Worm (Caenorhabditis elegans) whole organism, L3 larva: ENCODE measurements around the gene clec-251.

Experiments used
- R02D3.7 ChIP-seq: fragments of 150-350 bp; optimal IDR thresholded peaks from 2 replicates; lab custom pipeline; 2014; ENCODE audit warnings: missing biosample characterization, missing genetic modification characterization
- ceh-9 ChIP-seq: sonication (generic microtip); optimal IDR thresholded peaks from 2 replicates; lab custom pipeline; 2018; ENCODE audit warnings: missing biosample characterization, missing genetic modification characterization
- elt-2 ChIP-seq: sonication (generic microtip); optimal IDR thresholded peaks from 2 replicates; lab custom pipeline; 2016; ENCODE audit warnings: missing genetic modification reagents, mild to moderate bottlenecking, missing genetic modification characterization, missing compliant biosample characterization
- fos-1 ChIP-seq: fragments of 150-350 bp; optimal IDR thresholded peaks from 2 replicates; lab custom pipeline; 2014; ENCODE audit warnings: missing biosample characterization, missing genetic modification characterization
- lin-39 ChIP-seq: fragments of 150-350 bp; optimal IDR thresholded peaks from 2 replicates; lab custom pipeline; 2018; ENCODE audit warnings: missing biosample characterization, missing genetic modification reagents, missing genetic modification characterization
- lsy-12 ChIP-seq: sonication (generic microtip); optimal IDR thresholded peaks from 2 replicates; lab custom pipeline; 2016; ENCODE audit warnings: mild to moderate bottlenecking, missing genetic modification characterization, missing compliant biosample characterization
- nhr-11 ChIP-seq: fragments of 150-350 bp; optimal IDR thresholded peaks from 2 replicates; lab custom pipeline; 2014; ENCODE audit warnings: missing biosample characterization, missing genetic modification characterization
- nhr-237 ChIP-seq: fragments of 150-350 bp; optimal IDR thresholded peaks from 2 replicates; lab custom pipeline; 2014; ENCODE audit warnings: missing biosample characterization, missing genetic modification characterization
- nhr-25 ChIP-seq: sonication (generic microtip); optimal IDR thresholded peaks from 2 replicates; lab custom pipeline; 2017; ENCODE audit warnings: missing biosample characterization, missing genetic modification characterization
- nhr-43 ChIP-seq: sonication (generic microtip); optimal IDR thresholded peaks from 2 replicates; lab custom pipeline; 2016; ENCODE audit warnings: mild to moderate bottlenecking, missing genetic modification characterization, missing compliant biosample characterization; ENCODE audit not compliant: poor library complexity, severe bottlenecking
- nhr-77 ChIP-seq: fragments of 150-350 bp; optimal IDR thresholded peaks from 2 replicates; lab custom pipeline; 2014; ENCODE audit warnings: missing biosample characterization, missing genetic modification characterization
- pha-4 ChIP-seq: fragments of 150-350 bp; optimal IDR thresholded peaks from 2 replicates; lab custom pipeline; 2014; ENCODE audit warnings: missing biosample characterization, missing genetic modification reagents, missing genetic modification characterization
- snpc-4 ChIP-seq: fragments of 150-350 bp; optimal IDR thresholded peaks from 2 replicates; lab custom pipeline; 2014; ENCODE audit warnings: missing biosample characterization, missing genetic modification characterization
- ztf-11 ChIP-seq: fragments of 150-350 bp; optimal IDR thresholded peaks from 2 replicates; lab custom pipeline; 2014; ENCODE audit warnings: missing biosample characterization, missing genetic modification characterization

ce11 chrV:18724076-18724475, 22.7 kb downstream of the clec-251 start:
- TF ChIP-seq nhr-237 (no peak), fos-1 (tag; lab: Kevin White, UChicago) (no peak), nhr-77 (tag; lab: Kevin White, UChicago) (no peak), pha-4 (tag; lab: Kevin White, UChicago) (no peak), elt-2 (tag; lab: Kevin White, UChicago) (no peak), ceh-9 (no peak), nhr-25 (no peak), R02D3.7 (no peak), snpc-4 (tag; lab: Kevin White, UChicago) (no peak), lin-39 (tag; lab: Kevin White, UChicago) (no peak), lsy-12 (tag; lab: Kevin White, UChicago) (no peak), ztf-11 (tag; lab: Kevin White, UChicago) (no peak), nhr-11 (tag; lab: Kevin White, UChicago) (no peak), nhr-43 (tag; lab: Kevin White, UChicago) (no peak)
